Fruit fly (Drosophila melanogaster) whole organism, larva: ENCODE data around the gene nac.
A peak's percentile ranks its signal among the peaks of the same experiment; 100 is the strongest.

Experiments
- noc ChIP-seq: fragments of 200-800 bp; sonication (Bioruptor generic); optimal IDR thresholded peaks from 3 replicates; lab custom pipeline; 2019; ENCODE audit warnings: missing biosample characterization, mild to moderate bottlenecking, missing genetic modification characterization, moderate library complexity

Gene nac

dm6 chr3R:8264302-8265080 lies 39.3 kb downstream of the nac start, which contains the start of the genes RPA1 and Mcm2:
TSS of gene RPA1 (minus strand) at chr3R:8264451.
TSS of gene Mcm2 (plus strand) at chr3R:8264970.
- TF ChIP-seq noc, result peak; percentile 81

DNA sequence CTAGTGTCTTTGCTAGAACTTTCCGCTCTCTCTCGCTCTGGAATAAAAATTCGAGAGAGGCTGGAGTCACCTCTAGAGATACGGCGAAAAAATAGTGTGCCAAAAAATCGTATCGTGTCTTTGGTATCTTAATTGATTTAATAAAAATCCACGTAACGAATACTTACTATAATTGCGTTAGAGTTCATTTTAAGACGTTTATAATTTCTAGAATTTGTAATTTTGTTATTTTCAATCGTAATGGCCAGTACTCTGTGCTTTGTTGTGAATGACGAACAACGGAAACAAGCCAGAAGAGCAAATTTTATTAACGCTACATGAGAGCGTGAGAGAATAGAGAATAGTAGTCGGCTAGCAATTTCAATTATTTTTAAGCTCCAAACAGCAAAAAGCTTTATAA lies 42.2 kb downstream of the nac start:
- no peak for TF ChIP-seq noc

- TF ChIP-seq noc, result no peak
These were observed 47.8 kb downstream of the nac start for dm6 chr3R:8256040-8256439.

- TF ChIP-seq noc, result no peak
These were observed 49.5 kb downstream of the nac start for dm6 chr3R:8254347-8254746.
